Worm (Caenorhabditis elegans): Measurements from ENCODE around the gene B0348.2.

ce11 chrV:27604-28003 is 17.5 kb upstream of the B0348.2 start:
- TF ChIP-seq nhr-28 (tag; optimal IDR thresholded peaks at IDR 0.05) (no peak), sox-4 (tag; optimal IDR thresholded peaks at IDR 0.05) (no peak), ets-5 (GFP tag; IDR thresholded peaks at IDR 0.05) (no peak), ces-1 (GFP tag; optimal IDR thresholded peaks at IDR 0.05) (no peak), nhr-90 (tag; optimal IDR thresholded peaks at IDR 0.05; ENCODE audit: poor library complexity) (no peak), unc-130 (tag; optimal IDR thresholded peaks at IDR 0.05) (no peak)
